Fruit fly (Drosophila melanogaster) whole organism, embryonic: ENCODE results near the gene wisp.
A peak's percentile ranks its signal among the peaks of the same experiment; 100 is the strongest.

Experiments used
- Ada2b ChIP-seq: fragments of 200-800 bp; sonication (Bioruptor generic); IDR thresholded peaks from 2 replicates; pipeline ENCODE4 v1.3.6; 2022; ENCODE audit warnings: missing biosample characterization, missing genetic modification characterization
- Aef1 ChIP-seq: fragments of 200-800 bp; sonication (Bioruptor generic); IDR thresholded peaks from 3 replicates; pipeline ENCODE4 v1.3.6; 2022; ENCODE audit warnings: missing biosample characterization, missing genetic modification characterization
- CG10979 ChIP-seq: fragments of 200-800 bp; sonication (Bioruptor generic); optimal IDR thresholded peaks from 2 replicates; lab custom pipeline; 2018; ENCODE audit warnings: missing biosample characterization, mild to moderate bottlenecking, missing genetic modification characterization, moderate library complexity
- CG12219 ChIP-seq: fragments of 200-800 bp; sonication (Bioruptor generic); optimal IDR thresholded peaks from 3 replicates; lab custom pipeline; 2018; ENCODE audit warnings: missing biosample characterization, mild to moderate bottlenecking, missing genetic modification characterization
- CG14441 ChIP-seq: fragments of 200-800 bp; sonication (Bioruptor generic); IDR thresholded peaks from 2 replicates; pipeline ENCODE4 v1.3.6; 2022; ENCODE audit warnings: missing biosample characterization, missing genetic modification characterization
- CG15011 ChIP-seq: fragments of 200-800 bp; sonication (Bioruptor generic); optimal IDR thresholded peaks from 3 replicates; lab custom pipeline; 2018; ENCODE audit warnings: missing biosample characterization, mild to moderate bottlenecking, missing genetic modification characterization
- CG2116 ChIP-seq: fragments of 200-800 bp; sonication (Bioruptor generic); optimal IDR thresholded peaks from 3 replicates; lab custom pipeline; 2018; ENCODE audit warnings: missing biosample characterization, mild to moderate bottlenecking, missing genetic modification characterization
- CG2202 ChIP-seq: fragments of 200-800 bp; sonication (Bioruptor generic); optimal IDR thresholded peaks from 2 replicates; lab custom pipeline; 2018; ENCODE audit warnings: missing biosample characterization, mild to moderate bottlenecking, missing genetic modification characterization
- CG31388 ChIP-seq: fragments of 200-800 bp; sonication (Bioruptor generic); optimal IDR thresholded peaks from 2 replicates; lab custom pipeline; 2016; ENCODE audit warnings: missing biosample characterization, missing genetic modification characterization
- CG33213 ChIP-seq: fragments of 200-800 bp; sonication (Bioruptor generic); optimal IDR thresholded peaks from 3 replicates; lab custom pipeline; 2016; ENCODE audit warnings: missing biosample characterization, missing genetic modification characterization
- CG7963 ChIP-seq: fragments of 200-800 bp; sonication (Bioruptor generic); IDR thresholded peaks from 3 replicates; pipeline ENCODE4 v1.3.6; 2022; ENCODE audit warnings: missing biosample characterization, missing genetic modification characterization; ENCODE audit not compliant: partially characterized antibody
- CG8290 ChIP-seq, 3 experiments: fragments of 200-800 bp; sonication (Bioruptor generic); optimal IDR thresholded peaks; 2 replicates each; lab custom pipeline; 2016 to 2019; ENCODE audit warnings: missing biosample characterization in 3 of 3, missing genetic modification characterization in 3 of 3, mild to moderate bottlenecking in 2 of 3, moderate library complexity in 1 of 3
- CG9437 ChIP-seq: fragments of 200-800 bp; sonication (Bioruptor generic); optimal IDR thresholded peaks from 2 replicates; lab custom pipeline; 2018; ENCODE audit warnings: missing biosample characterization, mild to moderate bottlenecking, missing genetic modification characterization
- CG9727 ChIP-seq: fragments of 200-800 bp; sonication (Bioruptor generic); optimal IDR thresholded peaks from 3 replicates; lab custom pipeline; 2017; ENCODE audit warnings: missing biosample characterization, mild to moderate bottlenecking, missing genetic modification characterization
- CG9817 ChIP-seq: fragments of 200-800 bp; sonication (Bioruptor generic); optimal IDR thresholded peaks from 2 replicates; lab custom pipeline; 2018; ENCODE audit warnings: missing biosample characterization, mild to moderate bottlenecking, missing genetic modification characterization, moderate library complexity
- Doc2 ChIP-seq: fragments of 200-800 bp; sonication (Bioruptor generic); IDR thresholded peaks from 2 replicates; pipeline ENCODE4 v1.3.6; 2022; ENCODE audit warnings: missing biosample characterization, missing genetic modification characterization
- E2f2 ChIP-seq: fragments of 200-800 bp; sonication (Bioruptor generic); IDR thresholded peaks from 2 replicates; pipeline ENCODE4 v1.3.6; 2022; ENCODE audit warnings: missing biosample characterization, missing genetic modification characterization
- Ets65A ChIP-seq: fragments of 200-800 bp; sonication (Bioruptor generic); peaks from one replicate; lab custom pipeline; 2016; ENCODE audit warnings: missing biosample characterization, missing genetic modification characterization
- Gug ChIP-seq: fragments of 200-800 bp; sonication (Bioruptor generic); IDR thresholded peaks from 4 replicates; pipeline ENCODE4 v1.3.6; 2022; ENCODE audit warnings: missing biosample characterization, missing genetic modification characterization
- MESR4 ChIP-seq: fragments of 200-800 bp; sonication (Bioruptor generic); optimal IDR thresholded peaks from 2 replicates; lab custom pipeline; 2018; ENCODE audit warnings: missing biosample characterization, mild to moderate bottlenecking, missing genetic modification characterization, moderate library complexity
- Mrtf ChIP-seq: fragments of 200-800 bp; sonication (Bioruptor generic); IDR thresholded peaks from 3 replicates; pipeline ENCODE4 v1.3.6; 2022; ENCODE audit warnings: missing biosample characterization, missing genetic modification characterization
- NFAT ChIP-seq: fragments of 200-800 bp; sonication (Bioruptor generic); IDR thresholded peaks from 2 replicates; pipeline ENCODE4 v1.3.6; 2022; ENCODE audit warnings: missing biosample characterization, missing genetic modification characterization
- Nf-YA ChIP-seq: fragments of 200-800 bp; sonication (Bioruptor generic); IDR thresholded peaks from 2 replicates; pipeline ENCODE4 v1.3.6; 2022; ENCODE audit warnings: missing biosample characterization, missing genetic modification characterization
- Opbp ChIP-seq: fragments of 200-800 bp; sonication (Bioruptor generic); IDR thresholded peaks from 3 replicates; pipeline ENCODE4 v1.3.6; 2022; ENCODE audit warnings: missing biosample characterization, missing genetic modification characterization; ENCODE audit not compliant: partially characterized antibody
- Sox100B ChIP-seq: fragments of 200-800 bp; sonication (Bioruptor generic); optimal IDR thresholded peaks from 3 replicates; lab custom pipeline; 2018; ENCODE audit warnings: missing biosample characterization, mild to moderate bottlenecking, missing genetic modification characterization
- aop ChIP-seq: fragments of 200-800 bp; sonication (Bioruptor generic); IDR thresholded peaks from 2 replicates; pipeline ENCODE4 v1.3.6; 2022; ENCODE audit warnings: missing biosample characterization, missing genetic modification characterization
- ash1 ChIP-seq: fragments of 200-800 bp; sonication (Bioruptor generic); optimal IDR thresholded peaks from 2 replicates; lab custom pipeline; 2018; ENCODE audit warnings: missing biosample characterization, mild to moderate bottlenecking, missing genetic modification characterization
- bcd ChIP-seq: fragments of 200-800 bp; sonication (Bioruptor generic); optimal IDR thresholded peaks from 2 replicates; lab custom pipeline; 2017; ENCODE audit warnings: missing biosample characterization, mild to moderate bottlenecking, missing genetic modification characterization
- cad ChIP-seq: fragments of >200 bp; optimal IDR thresholded peaks from 2 replicates; lab custom pipeline; 2017; ENCODE audit warnings: missing biosample characterization, missing genetic modification characterization
- caup ChIP-seq: fragments of 200-800 bp; sonication (Bioruptor generic); optimal IDR thresholded peaks from 3 replicates; lab custom pipeline; 2017; ENCODE audit warnings: missing biosample characterization, mild to moderate bottlenecking, missing genetic modification characterization, moderate library complexity; ENCODE audit not compliant: severe bottlenecking
- chif ChIP-seq, 2 experiments: fragments of 200-800 bp; sonication (Bioruptor generic); optimal IDR thresholded peaks; 3 replicates each; lab custom pipeline; 2016; ENCODE audit warnings: missing biosample characterization in 2 of 2, missing genetic modification characterization in 2 of 2
- chinmo ChIP-seq: fragments of 200-800 bp; sonication (Bioruptor generic); IDR thresholded peaks from 4 replicates; pipeline ENCODE4 v1.3.6; 2022; ENCODE audit warnings: missing biosample characterization, missing genetic modification characterization; ENCODE audit not compliant: partially characterized antibody
- crc ChIP-seq: fragments of 200-800 bp; sonication (Bioruptor generic); optimal IDR thresholded peaks from 2 replicates; lab custom pipeline; 2016; ENCODE audit warnings: missing biosample characterization, missing genetic modification characterization
- dan ChIP-seq: fragments of 200-800 bp; sonication (Bioruptor generic); IDR thresholded peaks from 2 replicates; pipeline ENCODE4 v1.3.6; 2022; ENCODE audit warnings: missing biosample characterization, missing genetic modification characterization
- ems ChIP-seq: fragments of 200-800 bp; sonication (Bioruptor generic); optimal IDR thresholded peaks from 3 replicates; lab custom pipeline; 2016; ENCODE audit warnings: missing biosample characterization, missing genetic modification characterization
- ewg ChIP-seq: fragments of 200-800 bp; sonication (Bioruptor generic); optimal IDR thresholded peaks from 3 replicates; lab custom pipeline; 2017; ENCODE audit warnings: mild to moderate bottlenecking, missing biosample characterization, missing genetic modification reagents, missing genetic modification characterization
- gcm ChIP-seq: fragments of 200-800 bp; sonication (Bioruptor generic); optimal IDR thresholded peaks from 2 replicates; lab custom pipeline; 2019; ENCODE audit warnings: missing biosample characterization, mild to moderate bottlenecking, missing genetic modification characterization, moderate library complexity
- klu ChIP-seq: fragments of 200-800 bp; sonication (Bioruptor generic); IDR thresholded peaks from 2 replicates; pipeline ENCODE4 v1.3.6; 2022; ENCODE audit warnings: missing biosample characterization, missing genetic modification characterization
- lbe ChIP-seq: fragments of 200-800 bp; sonication (Bioruptor generic); optimal IDR thresholded peaks from 2 replicates; lab custom pipeline; 2016; ENCODE audit warnings: missing biosample characterization, mild to moderate bottlenecking, missing genetic modification characterization
- onecut ChIP-seq: fragments of 200-800 bp; sonication (Bioruptor generic); IDR thresholded peaks from 2 replicates; pipeline ENCODE4 v1.3.6; 2022; ENCODE audit warnings: missing biosample characterization, missing genetic modification characterization
- otp ChIP-seq: fragments of 200-800 bp; sonication (Bioruptor generic); IDR thresholded peaks from 3 replicates; pipeline ENCODE4, ENCODE4 v1.3.6; 2022; ENCODE audit warnings: missing biosample characterization, missing genetic modification characterization
- pan ChIP-seq, 4 experiments: fragments of >200 bp in 3 of 4; fragments of 200-800 bp in 1 of 4; sonication (Bioruptor generic) in 1 of 4; optimal IDR thresholded peaks in 3 of 4; IDR thresholded peaks in 1 of 4; 2 replicates each; pipeline versions ENCODE4 v1.3.6 to Lab custom; 2017 to 2022; ENCODE audit warnings: missing biosample characterization in 2 of 4, missing genetic modification characterization in 2 of 4, mixed read lengths in 1 of 4
- pita ChIP-seq: fragments of 200-800 bp; sonication (Bioruptor generic); optimal IDR thresholded peaks from 2 replicates; lab custom pipeline; 2017; ENCODE audit warnings: missing biosample characterization, mild to moderate bottlenecking, missing genetic modification characterization
- schlank ChIP-seq: fragments of 200-800 bp; sonication (Bioruptor generic); optimal IDR thresholded peaks from 2 replicates; lab custom pipeline; 2018; ENCODE audit warnings: missing biosample characterization, mild to moderate bottlenecking, missing genetic modification characterization
- sens ChIP-seq: fragments of 200-800 bp; sonication (Bioruptor generic); peaks from one replicate; lab custom pipeline; 2016; ENCODE audit warnings: missing biosample characterization, missing genetic modification characterization
- slou ChIP-seq: fragments of 200-800 bp; sonication (Bioruptor generic); optimal IDR thresholded peaks from 3 replicates; lab custom pipeline; 2016; ENCODE audit warnings: missing biosample characterization, missing genetic modification characterization
- sna ChIP-seq: fragments of 200-800 bp; sonication (Bioruptor generic); IDR thresholded peaks from 2 replicates; pipeline ENCODE4 v1.3.6; 2022; ENCODE audit warnings: missing biosample characterization, missing genetic modification characterization; ENCODE audit not compliant: partially characterized antibody
- so ChIP-seq: fragments of 200-800 bp; sonication (Bioruptor generic); IDR thresholded peaks from 3 replicates; pipeline ENCODE4 v1.3.6; 2022; ENCODE audit warnings: missing biosample characterization, missing genetic modification characterization
- sqz ChIP-seq: fragments of 200-800 bp; sonication (Bioruptor generic); optimal IDR thresholded peaks from 3 replicates; lab custom pipeline; 2018; ENCODE audit warnings: missing biosample characterization, mild to moderate bottlenecking, missing genetic modification characterization
- ttk ChIP-seq: fragments of 200-800 bp; sonication (Bioruptor generic); IDR thresholded peaks from 2 replicates; pipeline ENCODE4 v2.1.2; 2022; ENCODE audit warnings: missing biosample characterization, missing genetic modification characterization
- zfh1 ChIP-seq: fragments of 200-800 bp; sonication (Bioruptor generic); IDR thresholded peaks from 3 replicates; pipeline ENCODE4 v1.3.6; 2022; ENCODE audit warnings: missing biosample characterization, missing genetic modification characterization

wisp gene

dm6 chrX:11925213-11925612 lies 31.5 kb downstream of the wisp start (continued):
- TF ChIP-seq schlank (tag; lab: Kevin White, UChicago) (peak; percentile 11), Mrtf (GFP tag; lab: Robert Waterston, UW) (peak; percentile 75), klu (GFP tag; lab: Robert Waterston, UW) (peak; percentile 38; the same call in 1 of the 2 replicates), sna (GFP tag; lab: Robert Waterston, UW) (no peak), slou (GFP tag; lab: Kevin White, UChicago) (peak; percentile 13), lbe (GFP tag; lab: Kevin White, UChicago) (peak; percentile 47), CG12219 (peak; percentile 28), CG7963 (GFP tag; lab: Robert Waterston, UW) (no peak), Ada2b (GFP tag; lab: Robert Waterston, UW) (peak; percentile 65), caup (GFP tag; lab: Kevin White, UChicago) (peak; percentile 39), CG9727 (GFP tag; lab: Kevin White, UChicago) (peak; percentile 3), sens (GFP tag; lab: Kevin White, UChicago) (peak; percentile 89), Doc2 (GFP tag; lab: Robert Waterston, UW) (no peak), pita (no peak), CG10979 (tag; lab: Kevin White, UChicago) (peak; percentile 9), CG15011 (peak; percentile 12), CG9437 (GFP tag; lab: Kevin White, UChicago) (no peak), Aef1 (peak; percentile 69), bcd (GFP tag; lab: Kevin White, UChicago) (peak; percentile 36), CG8290 (GFP tag; optimal IDR thresholded peaks at IDR 0.05; lab: Kevin White, UChicago) (no peak), CG8290 (tag; optimal IDR thresholded peaks at IDR 0.05; lab: Kevin White, UChicago) (peak in 1 of 2 experiments; percentile 85), CG14441 (peak; percentile 69), so (GFP tag; lab: Robert Waterston, UW) (0 out of 3 replicates have a peak, but pooled peaks have one; percentile 35), chif (GFP tag; optimal IDR thresholded peaks at IDR 0.05; lab: Kevin White, UChicago) (peak in 1 of 2 experiments; percentile 7), aop (GFP tag; lab: Robert Waterston, UW) (no peak), ttk (GFP tag; lab: Robert Waterston, UW) (peak; percentile 75), NFAT (GFP tag; lab: Robert Waterston, UW) (peak; percentile 86), otp (GFP tag; lab: Robert Waterston, UW) (0 out of 3 replicates have a peak, but pooled peaks have one; percentile 58), Ets65A (GFP tag; lab: Kevin White, UChicago) (peak; percentile 22), MESR4 (GFP tag; lab: Kevin White, UChicago) (no peak), Gug (GFP tag; lab: Robert Waterston, UW) (peak; percentile 28; the same call in 1 of the 4 replicates), E2f2 (peak; percentile 38), Sox100B (GFP tag; lab: Kevin White, UChicago) (no peak), CG31388 (GFP tag; lab: Kevin White, UChicago) (peak; percentile 20), pan (optimal IDR thresholded peaks at IDR 0.05; lab: Kevin White, UChicago) (no peak), pan (GFP tag; optimal IDR thresholded peaks at IDR 0.05 in 1 of 2, IDR thresholded peaks at IDR 0.05 in 1 of 2) (peak in 1 of 2 experiments; percentile 82), Nf-YA (GFP tag; lab: Robert Waterston, UW) (no peak), dan (GFP tag; lab: Robert Waterston, UW) (no peak), CG9817 (tag; lab: Kevin White, UChicago) (peak; percentile 50)

- TF ChIP-seq gcm (GFP tag; lab: Kevin White, UChicago) (no peak), CG2202 (tag; lab: Kevin White, UChicago) (no peak), CG2116 (GFP tag; lab: Kevin White, UChicago) (no peak), CG33213 (GFP tag; lab: Kevin White, UChicago) (no peak), onecut (GFP tag; lab: Robert Waterston, UW) (peak; percentile 93), ash1 (GFP tag; lab: Kevin White, UChicago) (no peak), Gug (GFP tag; lab: Robert Waterston, UW) (no peak), chinmo (GFP tag; lab: Robert Waterston, UW) (0 out of 4 replicates have a peak, but pooled peaks have one; percentile 15), ewg (GFP tag; lab: Kevin White, UChicago) (peak; percentile 89), crc (GFP tag; lab: Kevin White, UChicago) (no peak), sqz (GFP tag; lab: Kevin White, UChicago) (no peak), zfh1 (GFP tag; lab: Robert Waterston, UW) (no peak), cad (GFP tag; lab: Kevin White, UChicago) (no peak), Opbp (GFP tag; lab: Robert Waterston, UW) (no peak), ems (no peak)
Observed at dm6 chrX:11930726-11931125, 37.0 kb downstream of the wisp start, which contains the start of gene Pdzd8. Gene Pdzd8, minus strand, starts transcription at chrX:11930850.
